Fruit fly (Drosophila melanogaster) whole organism, embryonic: ENCODE results near the gene Sys1.
A peak's percentile ranks its signal among the peaks of the same experiment; 100 is the strongest.

Experiments used
- CG10654 ChIP-seq: fragments of 200-800 bp; sonication (Bioruptor generic); optimal IDR thresholded peaks from 2 replicates; lab custom pipeline; 2016; ENCODE audit warnings: missing biosample characterization, missing genetic modification characterization
- CG10959 ChIP-seq: fragments of 200-800 bp; sonication (Bioruptor generic); IDR thresholded peaks from 2 replicates; pipeline ENCODE4 v1.3.6; 2022; ENCODE audit warnings: missing biosample characterization, missing genetic modification characterization
- CG12071 ChIP-seq: fragments of 200-800 bp; sonication (Bioruptor generic); optimal IDR thresholded peaks from 3 replicates; lab custom pipeline; 2018; ENCODE audit warnings: missing biosample characterization, mild to moderate bottlenecking, missing genetic modification characterization
- CG13123 ChIP-seq: fragments of 200-800 bp; sonication (Bioruptor generic); optimal IDR thresholded peaks from 2 replicates; lab custom pipeline; 2016; ENCODE audit warnings: missing biosample characterization, missing genetic modification characterization
- CG13287 ChIP-seq: fragments of 200-800 bp; sonication (Bioruptor generic); IDR thresholded peaks from 2 replicates; pipeline ENCODE4 v1.3.6; 2022; ENCODE audit warnings: missing biosample characterization, missing genetic modification characterization; ENCODE audit not compliant: partially characterized antibody
- CG13894 ChIP-seq: fragments of 200-800 bp; sonication (Bioruptor generic); optimal IDR thresholded peaks from 3 replicates; lab custom pipeline; 2018; ENCODE audit warnings: missing biosample characterization, mild to moderate bottlenecking, missing genetic modification characterization, moderate library complexity
- CG14710 ChIP-seq: fragments of 200-800 bp; sonication (Bioruptor generic); optimal IDR thresholded peaks from 3 replicates; lab custom pipeline; 2019; ENCODE audit warnings: missing biosample characterization, mild to moderate bottlenecking, missing genetic modification characterization, moderate library complexity
- CG15011 ChIP-seq: fragments of 200-800 bp; sonication (Bioruptor generic); optimal IDR thresholded peaks from 3 replicates; lab custom pipeline; 2018; ENCODE audit warnings: missing biosample characterization, mild to moderate bottlenecking, missing genetic modification characterization
- CG16779 ChIP-seq: fragments of 200-800 bp; sonication (Bioruptor generic); IDR thresholded peaks from 2 replicates; pipeline ENCODE4 v1.3.6; 2022; ENCODE audit warnings: missing biosample characterization, missing genetic modification characterization
- CG18764 ChIP-seq: fragments of 200-800 bp; sonication (Bioruptor generic); optimal IDR thresholded peaks from 3 replicates; lab custom pipeline; 2016; ENCODE audit warnings: missing biosample characterization, missing genetic modification characterization
- CG33213 ChIP-seq: fragments of 200-800 bp; sonication (Bioruptor generic); optimal IDR thresholded peaks from 3 replicates; lab custom pipeline; 2016; ENCODE audit warnings: missing biosample characterization, missing genetic modification characterization
- CG34224 ChIP-seq: fragments of 200-800 bp; sonication (Bioruptor generic); IDR thresholded peaks from 3 replicates; pipeline ENCODE4 v1.3.6; 2022; ENCODE audit warnings: missing biosample characterization, missing genetic modification characterization; ENCODE audit not compliant: partially characterized antibody
- CG42726 ChIP-seq: fragments of 200-800 bp; sonication (Bioruptor generic); IDR thresholded peaks from 2 replicates; pipeline ENCODE4 v1.3.6; 2022; ENCODE audit warnings: missing biosample characterization, missing genetic modification characterization; ENCODE audit not compliant: partially characterized antibody
- CG43689 ChIP-seq: fragments of 200-800 bp; sonication (Bioruptor generic); IDR thresholded peaks from 2 replicates; pipeline ENCODE4 v1.3.6; 2022; ENCODE audit warnings: missing biosample characterization, missing genetic modification characterization
- CG5180 ChIP-seq: fragments of 200-800 bp; sonication (Bioruptor generic); optimal IDR thresholded peaks from 3 replicates; lab custom pipeline; 2017; ENCODE audit warnings: missing biosample characterization, missing genetic modification characterization, mild to moderate bottlenecking, moderate library complexity, missing genetic modification reagents
- CG6683 ChIP-seq: fragments of 200-800 bp; sonication (Bioruptor generic); optimal IDR thresholded peaks from 2 replicates; lab custom pipeline; 2017; ENCODE audit warnings: missing biosample characterization, mild to moderate bottlenecking, missing genetic modification characterization, missing genetic modification reagents
- CG6813 ChIP-seq: fragments of 200-800 bp; sonication (Bioruptor generic); optimal IDR thresholded peaks from 2 replicates; lab custom pipeline; 2017; ENCODE audit warnings: missing biosample characterization, missing genetic modification characterization, mild to moderate bottlenecking, moderate library complexity, missing genetic modification reagents
- CG7357 ChIP-seq: fragments of 200-800 bp; sonication (Bioruptor generic); IDR thresholded peaks from 3 replicates; pipeline ENCODE4 v1.3.6; 2022; ENCODE audit warnings: missing biosample characterization, missing genetic modification characterization
- CG8089 ChIP-seq: fragments of 200-800 bp; sonication (Bioruptor generic); optimal IDR thresholded peaks from 3 replicates; lab custom pipeline; 2016; ENCODE audit warnings: missing biosample characterization, missing genetic modification characterization
- CG8290 ChIP-seq, 3 experiments: fragments of 200-800 bp; sonication (Bioruptor generic); optimal IDR thresholded peaks; 2 replicates each; lab custom pipeline; 2016 to 2019; ENCODE audit warnings: missing biosample characterization in 3 of 3, missing genetic modification characterization in 3 of 3, mild to moderate bottlenecking in 2 of 3, moderate library complexity in 1 of 3
- CG9932 ChIP-seq: fragments of 200-800 bp; sonication (Bioruptor generic); IDR thresholded peaks from 2 replicates; pipeline ENCODE4 v1.3.6; 2022; ENCODE audit warnings: missing biosample characterization, missing genetic modification characterization
- Dek ChIP-seq: fragments of 200-800 bp; sonication (Bioruptor generic); optimal IDR thresholded peaks from 3 replicates; lab custom pipeline; 2019; ENCODE audit warnings: missing biosample characterization, mild to moderate bottlenecking, missing genetic modification characterization, moderate library complexity
- Doc3 ChIP-seq: fragments of 200-800 bp; sonication (Bioruptor generic); IDR thresholded peaks from 3 replicates; pipeline ENCODE4 v1.3.6; 2022; ENCODE audit warnings: missing biosample characterization, missing genetic modification characterization; ENCODE audit not compliant: partially characterized antibody
- Fer2 ChIP-seq: fragments of 200-800 bp; sonication (Bioruptor generic); optimal IDR thresholded peaks from 2 replicates; lab custom pipeline; 2018; ENCODE audit warnings: missing biosample characterization, mild to moderate bottlenecking, missing genetic modification characterization, moderate library complexity
- GATAe ChIP-seq: fragments of 200-800 bp; sonication (Bioruptor generic); conservative IDR thresholded peaks from 2 replicates; pipeline ENCODE4 v1.3.6; 2022; ENCODE audit warnings: missing biosample characterization, missing genetic modification characterization
- H15 ChIP-seq: fragments of 200-800 bp; sonication (Bioruptor generic); IDR thresholded peaks from 3 replicates; pipeline ENCODE4 v1.3.6; 2022; ENCODE audit warnings: missing biosample characterization, missing genetic modification characterization
- HmgZ ChIP-seq: fragments of 200-800 bp; sonication (Bioruptor generic); optimal IDR thresholded peaks from 2 replicates; lab custom pipeline; 2018; ENCODE audit warnings: missing biosample characterization, mild to moderate bottlenecking, missing genetic modification characterization
- Hmr ChIP-seq: fragments of 200-800 bp; sonication (Bioruptor generic); optimal IDR thresholded peaks from 3 replicates; lab custom pipeline; 2017; ENCODE audit warnings: mild to moderate bottlenecking, missing biosample characterization, missing genetic modification reagents, missing genetic modification characterization
- NC2β ChIP-seq: fragments of 200-800 bp; sonication (Bioruptor generic); optimal IDR thresholded peaks from 2 replicates; lab custom pipeline; 2016; ENCODE audit warnings: missing biosample characterization, missing genetic modification characterization
- Nf-YB ChIP-seq: fragments of 200-800 bp; sonication (Bioruptor generic); optimal IDR thresholded peaks from 3 replicates; lab custom pipeline; 2019; ENCODE audit warnings: missing biosample characterization, mild to moderate bottlenecking, missing genetic modification characterization, moderate library complexity
- Ravus ChIP-seq: fragments of 200-800 bp; sonication (Bioruptor generic); IDR thresholded peaks from 2 replicates; pipeline ENCODE4 v1.3.6; 2022; ENCODE audit warnings: missing biosample characterization, missing genetic modification characterization
- Side ChIP-seq: fragments of 200-800 bp; sonication (Bioruptor generic); optimal IDR thresholded peaks from 2 replicates; lab custom pipeline; 2016; ENCODE audit warnings: missing biosample characterization, missing genetic modification characterization
- btn ChIP-seq: fragments of 200-800 bp; sonication (Bioruptor generic); optimal IDR thresholded peaks from 2 replicates; lab custom pipeline; 2016; ENCODE audit warnings: missing biosample characterization, missing genetic modification characterization
- emc ChIP-seq: fragments of 200-800 bp; sonication (Bioruptor generic); optimal IDR thresholded peaks from 2 replicates; lab custom pipeline; 2016; ENCODE audit warnings: missing biosample characterization, missing genetic modification characterization
- fd102C ChIP-seq: fragments of 200-800 bp; sonication (Bioruptor generic); optimal IDR thresholded peaks from 2 replicates; lab custom pipeline; 2018; ENCODE audit warnings: missing biosample characterization, mild to moderate bottlenecking, missing genetic modification characterization, moderate library complexity
- gsb-n ChIP-seq: fragments of 200-800 bp; sonication (Bioruptor generic); optimal IDR thresholded peaks from 3 replicates; lab custom pipeline; 2018; ENCODE audit warnings: missing biosample characterization, mild to moderate bottlenecking, missing genetic modification characterization
- hb ChIP-seq: fragments of 200-800 bp; sonication (Bioruptor generic); IDR thresholded peaks from 3 replicates; pipeline ENCODE4 v1.3.6; 2022; ENCODE audit warnings: missing biosample characterization, missing genetic modification characterization; ENCODE audit not compliant: partially characterized antibody
- luna ChIP-seq: fragments of 200-800 bp; sonication (Bioruptor generic); optimal IDR thresholded peaks from 2 replicates; lab custom pipeline; 2016; ENCODE audit warnings: missing biosample characterization, missing genetic modification characterization
- mam ChIP-seq: fragments of 200-800 bp; sonication (Bioruptor generic); optimal IDR thresholded peaks from 3 replicates; lab custom pipeline; 2016; ENCODE audit warnings: missing biosample characterization, missing genetic modification characterization
- mirr ChIP-seq: fragments of 200-800 bp; sonication (Bioruptor generic); optimal IDR thresholded peaks from 3 replicates; lab custom pipeline; 2018; ENCODE audit warnings: missing biosample characterization, mild to moderate bottlenecking, missing genetic modification characterization
- pan ChIP-seq, 4 experiments: fragments of >200 bp in 3 of 4; fragments of 200-800 bp in 1 of 4; sonication (Bioruptor generic) in 1 of 4; optimal IDR thresholded peaks in 3 of 4; IDR thresholded peaks in 1 of 4; 2 replicates each; pipeline versions ENCODE4 v1.3.6 to Lab custom; 2017 to 2022; ENCODE audit warnings: missing biosample characterization in 2 of 4, missing genetic modification characterization in 2 of 4, mixed read lengths in 1 of 4
- pb ChIP-seq: fragments of 200-800 bp; sonication (Bioruptor generic); optimal IDR thresholded peaks from 3 replicates; lab custom pipeline; 2016; ENCODE audit warnings: missing biosample characterization, missing genetic modification characterization
- peb ChIP-seq: fragments of 200-800 bp; sonication (Bioruptor generic); IDR thresholded peaks from 2 replicates; pipeline ENCODE4 v1.3.6; 2022; ENCODE audit warnings: missing biosample characterization, missing genetic modification characterization
- phol ChIP-seq: fragments of 200-800 bp; sonication (Bioruptor generic); optimal IDR thresholded peaks from 3 replicates; lab custom pipeline; 2018; ENCODE audit warnings: missing biosample characterization, mild to moderate bottlenecking, missing genetic modification characterization, moderate library complexity
- pzg ChIP-seq: fragments of 200-800 bp; sonication (Bioruptor generic); optimal IDR thresholded peaks from 3 replicates; lab custom pipeline; 2018; ENCODE audit warnings: missing biosample characterization, mild to moderate bottlenecking, missing genetic modification characterization, moderate library complexity
- sna ChIP-seq: fragments of 200-800 bp; sonication (Bioruptor generic); IDR thresholded peaks from 2 replicates; pipeline ENCODE4 v1.3.6; 2022; ENCODE audit warnings: missing biosample characterization, missing genetic modification characterization; ENCODE audit not compliant: partially characterized antibody
- twi ChIP-seq: fragments of 200-800 bp; optimal IDR thresholded peaks from 2 replicates; lab custom pipeline; 2019; ENCODE audit warnings: missing biosample characterization, mild to moderate bottlenecking, missing genetic modification characterization, moderate library complexity

Gene Sys1

DNA sequence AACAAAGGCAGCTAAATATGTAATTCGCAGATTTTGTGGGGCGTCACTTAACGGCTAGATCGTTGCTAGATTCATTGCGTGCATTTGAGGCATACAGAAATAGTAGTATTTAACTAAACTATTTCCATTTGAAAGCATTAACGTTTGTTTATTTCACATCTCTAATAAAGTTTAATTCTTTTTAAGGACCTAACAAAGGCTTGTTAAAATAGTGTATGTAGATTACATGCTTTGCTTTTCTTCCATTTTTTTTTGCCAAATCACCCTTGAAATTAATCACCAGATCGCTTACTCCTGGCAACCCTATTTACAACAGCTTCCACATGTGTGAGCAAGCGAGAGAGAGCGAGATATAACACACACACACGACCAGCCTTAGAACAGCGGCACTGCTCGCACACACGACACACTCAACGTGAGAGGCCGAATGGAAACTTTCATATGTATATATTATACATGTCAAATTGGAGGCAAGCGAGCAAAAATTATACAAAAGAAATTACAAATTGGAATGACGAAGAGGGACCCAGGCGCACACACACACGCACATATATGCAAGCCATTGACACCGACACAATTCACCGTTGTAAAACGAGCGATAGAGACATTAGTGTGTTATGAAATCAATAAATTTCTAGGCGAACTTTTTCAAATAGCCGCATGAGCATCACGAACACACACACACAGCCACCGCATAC, 6.7 kb downstream of the Sys1 start (continued):
- peak; percentile 10 for TF ChIP-seq emc (GFP tag; lab: Kevin White, UChicago)
- TF ChIP-seq CG10959 (GFP tag; lab: Robert Waterston, UW): no peak
- peak; percentile 15 for TF ChIP-seq CG14710 (tag; lab: Kevin White, UChicago)
- TF ChIP-seq pb: no peak
- TF ChIP-seq CG33213 (GFP tag; lab: Kevin White, UChicago): peak; percentile 31
- TF ChIP-seq hb (GFP tag; lab: Robert Waterston, UW): no peak
- no peak for TF ChIP-seq CG13123 (GFP tag; lab: Kevin White, UChicago)
- peak; percentile 52 for TF ChIP-seq CG15011 (GFP tag; lab: Kevin White, UChicago)
- no peak for TF ChIP-seq pan (optimal IDR thresholded peaks at IDR 0.05; lab: Kevin White, UChicago)
- TF ChIP-seq pan (GFP tag; optimal IDR thresholded peaks at IDR 0.05 in 1 of 2, IDR thresholded peaks at IDR 0.05 in 1 of 2): no peak
- TF ChIP-seq gsb-n: peak; percentile 55
- peak; percentile 55 for TF ChIP-seq phol
- peak; percentile 55 for TF ChIP-seq mam (GFP tag; lab: Kevin White, UChicago)
- TF ChIP-seq CG5180 (GFP tag; lab: Kevin White, UChicago): peak; percentile 70
- peak; percentile 6 for TF ChIP-seq CG6683
- peak; percentile 21 for TF ChIP-seq pzg (GFP tag; lab: Kevin White, UChicago)
- TF ChIP-seq btn (GFP tag; lab: Kevin White, UChicago): no peak
- TF ChIP-seq CG12071 (GFP tag; lab: Kevin White, UChicago): no peak
- no peak for TF ChIP-seq fd102C (GFP tag; lab: Kevin White, UChicago)
- TF ChIP-seq CG6813 (GFP tag; lab: Kevin White, UChicago): peak; percentile 57
- TF ChIP-seq luna (GFP tag; lab: Kevin White, UChicago): peak; percentile 5
- TF ChIP-seq CG8089: peak; percentile 30
- TF ChIP-seq Doc3 (GFP tag; lab: Robert Waterston, UW): no peak
- TF ChIP-seq CG13894 (tag; lab: Kevin White, UChicago): peak; percentile 71
- no peak for TF ChIP-seq CG43689 (GFP tag; lab: Robert Waterston, UW)
- TF ChIP-seq Side: peak; percentile 31
- TF ChIP-seq CG34224 (GFP tag; lab: Robert Waterston, UW): no peak
- no peak for TF ChIP-seq CG10654
- TF ChIP-seq CG13287 (GFP tag; lab: Robert Waterston, UW): no peak; the same call in 1 of the 2 replicates
- TF ChIP-seq CG18764 (GFP tag; lab: Kevin White, UChicago): peak; percentile 26
- TF ChIP-seq Dek (tag; lab: Kevin White, UChicago): peak; percentile 63
- TF ChIP-seq CG7357: no peak
- peak; percentile 41 for TF ChIP-seq NC2β
- TF ChIP-seq CG9932 (GFP tag; lab: Robert Waterston, UW): peak; percentile 72
- TF ChIP-seq Nf-YB (GFP tag; lab: Kevin White, UChicago): peak; percentile 7
- TF ChIP-seq H15 (GFP tag; lab: Robert Waterston, UW): no peak
- no peak for TF ChIP-seq GATAe (GFP tag; lab: Robert Waterston, UW)
- TF ChIP-seq Ravus (GFP tag; lab: Robert Waterston, UW): no peak
- no peak for TF ChIP-seq Fer2 (tag; lab: Kevin White, UChicago)
- TF ChIP-seq CG16779 (GFP tag; lab: Robert Waterston, UW): 0 out of 2 replicates have a peak, but pooled peaks have one; percentile 61
- TF ChIP-seq sna (GFP tag; lab: Robert Waterston, UW): no peak
- peak; percentile 37 for TF ChIP-seq CG8290 (GFP tag; optimal IDR thresholded peaks at IDR 0.05; lab: Kevin White, UChicago)
- TF ChIP-seq CG8290 (tag; optimal IDR thresholded peaks at IDR 0.05; lab: Kevin White, UChicago): peak in 1 of 2 experiments; percentile 86
- peak; percentile 73 for TF ChIP-seq twi (tag; lab: Kevin White, UChicago)
- no peak for TF ChIP-seq peb
- peak; percentile 67 for TF ChIP-seq HmgZ (tag; lab: Kevin White, UChicago)
- peak; percentile 70 for TF ChIP-seq mirr (GFP tag; lab: Kevin White, UChicago)
- peak; percentile 77 for TF ChIP-seq Hmr (GFP tag; lab: Kevin White, UChicago)
- no peak for TF ChIP-seq CG42726 (GFP tag; lab: Robert Waterston, UW)
